Fruit fly (Drosophila melanogaster): ENCODE results near the gene HDAC6.

Gene HDAC6

DNA sequence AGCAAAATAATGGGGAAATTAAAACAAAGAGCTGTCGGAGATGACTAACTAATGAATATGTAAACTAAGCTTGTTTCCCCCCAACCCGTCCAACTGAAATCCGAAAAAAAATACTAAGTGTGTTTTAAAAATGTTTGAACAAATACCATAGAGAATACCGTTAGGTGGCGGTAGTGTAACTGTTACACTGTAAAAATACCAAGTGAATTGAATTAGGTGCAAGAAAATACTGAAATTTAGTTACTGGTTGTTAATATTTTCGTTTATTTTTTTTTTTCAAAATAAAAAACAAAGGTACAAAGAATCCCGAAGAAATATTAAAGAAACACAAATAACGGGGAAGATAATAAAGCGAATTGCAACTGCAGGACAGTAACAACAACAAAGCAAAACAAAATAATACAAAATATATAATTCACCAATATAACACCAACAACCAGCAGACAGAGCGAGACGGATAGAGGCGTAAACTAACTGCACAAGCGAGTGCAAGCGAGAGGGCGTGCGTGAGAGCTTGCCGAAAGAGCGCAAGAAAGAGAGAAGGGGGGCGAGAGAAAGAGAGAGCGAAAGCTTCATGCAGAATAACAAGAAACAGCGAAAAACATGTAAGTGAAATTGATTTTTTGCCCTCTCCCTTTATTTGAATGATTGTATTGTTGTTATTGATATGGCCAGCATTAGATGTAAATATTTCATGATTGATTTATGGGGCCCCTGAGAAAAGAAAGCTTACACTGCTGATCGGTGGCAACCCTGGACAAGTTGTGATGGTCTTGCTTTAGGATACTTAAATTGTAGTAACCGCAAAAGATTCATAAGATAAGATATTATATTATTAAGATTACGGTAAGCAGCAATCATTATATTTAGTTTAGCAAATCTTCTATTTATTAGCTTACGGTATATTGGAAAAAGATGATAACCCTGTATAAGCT, 26.9 kb upstream of the HDAC6 start:
- TF ChIP-seq ttk (optimal IDR thresholded peaks at IDR 0.05) (no peak), Sin3A (optimal IDR thresholded peaks at IDR 0.05) (no peak), insv (optimal IDR thresholded peaks at IDR 0.05) (no peak), h (optimal IDR thresholded peaks at IDR 0.05) (no peak), psq (optimal IDR thresholded peaks at IDR 0.05) (no peak), Myc (optimal IDR thresholded peaks at IDR 0.05) (no peak)

DNA sequence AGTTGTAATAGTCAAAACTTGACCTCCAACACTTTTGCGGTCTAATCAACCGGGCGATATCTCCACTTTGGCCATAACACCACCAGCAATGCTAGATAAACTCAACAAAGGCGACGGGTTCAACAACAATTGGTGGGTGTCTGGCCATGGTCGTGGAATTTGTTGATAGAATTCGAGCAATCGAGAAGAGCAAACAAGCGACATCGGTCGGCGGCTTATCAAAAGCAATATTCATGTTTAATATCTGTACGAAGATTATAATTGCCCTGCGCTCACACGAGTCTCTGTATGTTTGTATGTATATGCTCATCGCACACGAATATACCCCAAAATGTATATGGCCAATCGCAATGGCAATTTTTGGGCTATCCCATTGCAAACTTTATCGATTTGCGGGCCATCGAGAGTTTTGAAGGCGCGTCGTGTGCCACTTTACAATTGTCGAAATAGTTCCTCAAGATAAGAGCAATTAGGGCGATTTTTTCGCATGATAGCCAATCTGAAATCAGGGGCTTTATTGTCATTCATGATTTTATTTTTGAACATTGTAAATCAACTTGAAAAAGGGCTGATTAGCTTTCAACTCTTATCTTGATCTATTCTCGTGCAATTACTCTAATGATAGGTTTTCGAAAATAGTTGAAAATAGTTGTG, 25.5 kb upstream of the HDAC6 start:
- TF ChIP-seq h (optimal IDR thresholded peaks at IDR 0.05) (no peak), Sin3A (optimal IDR thresholded peaks at IDR 0.05) (no peak), Myc (optimal IDR thresholded peaks at IDR 0.05) (no peak), psq (optimal IDR thresholded peaks at IDR 0.05) (no peak), insv (optimal IDR thresholded peaks at IDR 0.05) (no peak), ttk (optimal IDR thresholded peaks at IDR 0.05) (no peak)

DNA sequence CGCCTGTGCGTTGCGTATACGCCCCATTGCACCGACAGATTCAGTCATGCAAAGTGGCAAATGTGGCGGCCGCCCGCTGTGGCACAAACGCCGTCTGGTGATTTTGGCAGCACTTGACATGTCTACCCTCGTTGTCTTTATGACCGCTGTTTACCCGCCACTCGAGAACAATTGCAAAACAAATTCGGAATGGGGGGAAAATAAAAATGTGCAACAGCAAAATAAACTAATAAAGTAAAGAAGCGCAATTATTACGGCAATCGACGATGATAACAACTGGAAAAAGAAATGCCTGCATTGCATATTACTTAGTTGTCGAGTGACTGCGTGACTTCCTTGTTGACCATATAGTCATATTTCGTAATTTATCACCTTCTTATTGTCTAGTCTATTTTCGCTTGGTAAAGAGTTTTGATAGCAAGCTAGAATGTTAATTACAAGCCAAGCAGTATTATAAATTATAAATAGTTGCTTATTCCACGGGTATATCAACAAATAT, 24.6 kb upstream of the HDAC6 start:
- no peak for TF ChIP-seq insv (optimal IDR thresholded peaks at IDR 0.05)
- no peak for TF ChIP-seq psq (optimal IDR thresholded peaks at IDR 0.05)
- TF ChIP-seq Sin3A (optimal IDR thresholded peaks at IDR 0.05): no peak
- TF ChIP-seq h (optimal IDR thresholded peaks at IDR 0.05): no peak
- no peak for TF ChIP-seq ttk (optimal IDR thresholded peaks at IDR 0.05)
- TF ChIP-seq Myc (optimal IDR thresholded peaks at IDR 0.05): no peak

DNA sequence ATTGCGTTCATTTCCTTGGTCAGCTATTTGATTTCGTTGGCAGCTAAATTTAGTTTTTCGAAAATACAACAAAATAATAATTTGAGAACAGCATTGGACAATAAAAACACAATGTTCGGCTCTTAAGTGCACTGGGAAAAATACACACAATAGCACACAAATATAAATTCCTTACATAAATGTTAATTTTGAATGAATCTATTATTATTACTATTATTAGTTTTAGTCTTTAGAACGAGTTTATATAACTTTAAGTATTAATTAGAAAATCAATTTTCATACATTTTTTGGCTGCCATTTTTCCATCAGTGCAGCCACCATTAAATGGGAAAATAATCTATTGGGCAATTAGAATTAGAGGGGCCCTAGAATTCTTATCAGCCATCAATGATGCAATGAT, 23.2 kb upstream of the HDAC6 start:
- no peak for TF ChIP-seq insv (optimal IDR thresholded peaks at IDR 0.05)
- no peak for TF ChIP-seq Sin3A (optimal IDR thresholded peaks at IDR 0.05)
- TF ChIP-seq psq (optimal IDR thresholded peaks at IDR 0.05): no peak
- TF ChIP-seq Myc (optimal IDR thresholded peaks at IDR 0.05): no peak
- no peak for TF ChIP-seq ttk (optimal IDR thresholded peaks at IDR 0.05)
- no peak for TF ChIP-seq h (optimal IDR thresholded peaks at IDR 0.05)

DNA sequence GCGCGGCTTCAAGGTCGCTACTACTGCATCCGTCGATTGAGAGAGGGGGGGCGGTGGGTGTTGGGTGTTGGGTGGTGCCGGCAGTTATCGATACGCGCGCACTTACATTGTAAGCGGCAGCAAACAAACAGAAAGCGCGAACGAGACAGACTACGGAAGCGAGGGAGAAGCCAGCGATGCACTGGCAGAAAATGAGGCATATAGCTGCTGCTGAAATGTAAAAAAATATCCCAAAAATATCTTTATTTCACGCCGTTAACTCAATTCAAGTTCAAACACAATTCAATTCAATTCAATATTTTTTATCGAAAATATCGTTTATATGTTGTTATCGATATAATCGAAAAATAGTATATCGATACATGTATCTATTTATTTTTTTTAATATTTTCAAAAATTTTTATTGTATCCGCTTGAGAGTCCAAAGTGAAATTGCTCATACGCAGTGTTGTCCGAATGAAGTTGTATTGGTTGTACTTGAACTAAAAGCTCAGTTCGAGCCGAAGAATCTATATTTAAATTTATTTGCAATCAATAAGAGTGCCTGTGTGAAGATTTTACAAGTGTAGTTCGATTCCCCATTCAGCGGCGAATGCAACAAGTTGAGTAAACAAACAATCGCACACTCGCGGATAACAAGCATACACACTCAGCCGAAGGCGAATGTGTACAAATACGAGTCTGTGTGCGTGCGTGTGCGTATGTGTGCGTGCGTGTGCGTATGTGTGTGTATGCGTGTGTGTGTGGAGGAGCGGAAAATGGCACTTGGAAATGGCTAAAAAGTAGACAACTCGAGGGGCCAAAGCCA, 20.8 kb upstream of the HDAC6 start:
- no peak for TF ChIP-seq psq (optimal IDR thresholded peaks at IDR 0.05)
- TF ChIP-seq h (optimal IDR thresholded peaks at IDR 0.05): no peak
- TF ChIP-seq ttk (optimal IDR thresholded peaks at IDR 0.05): no peak
- TF ChIP-seq insv (optimal IDR thresholded peaks at IDR 0.05): no peak
- TF ChIP-seq Sin3A (optimal IDR thresholded peaks at IDR 0.05): no peak
- TF ChIP-seq Myc (optimal IDR thresholded peaks at IDR 0.05): no peak

DNA sequence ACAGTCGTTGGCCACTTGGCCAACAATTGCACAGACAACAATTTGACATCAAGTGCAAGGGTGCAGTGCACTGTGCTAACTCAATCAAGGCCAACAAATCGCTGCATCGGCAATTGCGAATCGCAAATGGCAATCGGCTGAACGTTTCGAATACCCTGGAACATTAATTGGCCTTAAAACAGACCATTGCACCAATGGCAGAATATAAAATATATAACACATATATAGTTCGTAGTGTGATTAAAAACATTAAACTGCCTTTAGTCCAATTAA, 20.3 kb upstream of the HDAC6 start:
- TF ChIP-seq Myc (optimal IDR thresholded peaks at IDR 0.05) (no peak), Sin3A (optimal IDR thresholded peaks at IDR 0.05) (no peak), psq (optimal IDR thresholded peaks at IDR 0.05) (no peak), ttk (optimal IDR thresholded peaks at IDR 0.05) (no peak), insv (optimal IDR thresholded peaks at IDR 0.05) (no peak), h (optimal IDR thresholded peaks at IDR 0.05) (no peak)

DNA sequence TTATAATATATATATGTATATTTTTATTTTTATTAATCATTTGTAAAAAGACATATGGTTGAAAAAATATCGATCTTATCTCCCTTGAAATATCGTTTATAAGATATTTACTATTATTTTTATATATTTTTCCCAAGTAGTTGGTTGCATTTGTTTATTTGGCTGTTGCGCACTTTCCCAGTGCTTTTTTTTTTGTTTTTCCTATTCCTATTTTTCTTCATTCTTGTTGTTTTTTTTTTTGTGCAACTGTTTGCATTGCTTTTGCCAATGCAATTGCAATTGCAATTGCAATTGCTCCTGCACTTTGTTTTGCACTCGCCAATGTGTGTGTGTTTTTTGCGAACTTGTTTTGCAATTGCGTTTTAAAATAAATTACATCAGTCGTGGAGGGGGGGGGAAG, 19.7 kb upstream of the HDAC6 start:
- TF ChIP-seq insv (optimal IDR thresholded peaks at IDR 0.05): no peak
- no peak for TF ChIP-seq ttk (optimal IDR thresholded peaks at IDR 0.05)
- TF ChIP-seq Sin3A (optimal IDR thresholded peaks at IDR 0.05): no peak
- no peak for TF ChIP-seq Myc (optimal IDR thresholded peaks at IDR 0.05)
- TF ChIP-seq psq (optimal IDR thresholded peaks at IDR 0.05): no peak
- TF ChIP-seq h (optimal IDR thresholded peaks at IDR 0.05): no peak

DNA sequence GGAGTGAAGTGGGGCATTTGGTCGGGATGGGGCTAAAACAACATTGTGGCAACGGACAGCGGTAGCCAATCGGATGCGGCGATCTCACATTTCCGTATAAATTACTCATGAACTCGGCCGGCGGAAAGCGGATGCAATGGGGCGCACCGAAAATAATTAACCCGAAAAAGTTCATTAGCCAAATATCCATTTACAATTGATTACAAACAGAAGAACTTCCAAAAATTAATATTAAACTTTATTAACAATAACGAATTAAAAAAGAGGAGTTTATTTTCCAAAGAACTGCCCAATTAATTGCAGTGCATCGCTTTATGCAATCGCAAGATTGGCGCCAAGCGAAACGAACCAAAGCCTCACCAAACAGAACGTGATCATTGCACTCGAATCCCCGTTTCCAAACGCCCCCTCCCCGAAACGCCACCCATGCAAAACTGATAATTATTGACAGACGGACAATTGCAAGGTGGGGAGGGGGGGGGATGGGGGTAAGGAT, 19.2 kb upstream of the HDAC6 start:
- TF ChIP-seq insv (optimal IDR thresholded peaks at IDR 0.05) (no peak), psq (optimal IDR thresholded peaks at IDR 0.05) (no peak), Myc (optimal IDR thresholded peaks at IDR 0.05) (no peak)

DNA sequence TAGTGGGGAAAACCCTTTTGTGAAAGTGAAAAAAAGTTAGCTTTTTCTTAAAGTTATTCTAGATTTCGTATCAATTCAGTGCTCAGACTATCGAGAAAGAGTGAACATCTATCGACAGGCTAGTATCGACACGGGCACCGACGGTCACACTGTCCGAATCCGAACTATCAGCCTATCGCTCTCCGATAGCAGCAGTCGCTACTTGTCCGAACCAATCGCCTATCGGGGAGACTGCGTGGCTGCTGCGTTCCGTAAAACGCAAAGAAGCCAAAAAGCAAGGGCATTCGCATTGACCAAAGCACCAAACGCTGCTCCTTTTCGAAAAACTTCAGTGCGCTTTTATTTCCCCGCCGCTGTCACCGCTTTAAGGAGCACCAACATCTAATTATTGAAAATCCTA, 13.8 kb upstream of the HDAC6 start, which contains the start of gene Top1:
Gene Top1 (plus strand): TSS at position 190 of the 400 bp plus-strand sequence.
- TF ChIP-seq psq (optimal IDR thresholded peaks at IDR 0.05): no peak
- TF ChIP-seq insv (optimal IDR thresholded peaks at IDR 0.05): no peak
- no peak for TF ChIP-seq Sin3A (optimal IDR thresholded peaks at IDR 0.05)
- no peak for TF ChIP-seq Myc (optimal IDR thresholded peaks at IDR 0.05)
- TF ChIP-seq ttk (optimal IDR thresholded peaks at IDR 0.05): no peak
- TF ChIP-seq h (optimal IDR thresholded peaks at IDR 0.05): no peak

DNA sequence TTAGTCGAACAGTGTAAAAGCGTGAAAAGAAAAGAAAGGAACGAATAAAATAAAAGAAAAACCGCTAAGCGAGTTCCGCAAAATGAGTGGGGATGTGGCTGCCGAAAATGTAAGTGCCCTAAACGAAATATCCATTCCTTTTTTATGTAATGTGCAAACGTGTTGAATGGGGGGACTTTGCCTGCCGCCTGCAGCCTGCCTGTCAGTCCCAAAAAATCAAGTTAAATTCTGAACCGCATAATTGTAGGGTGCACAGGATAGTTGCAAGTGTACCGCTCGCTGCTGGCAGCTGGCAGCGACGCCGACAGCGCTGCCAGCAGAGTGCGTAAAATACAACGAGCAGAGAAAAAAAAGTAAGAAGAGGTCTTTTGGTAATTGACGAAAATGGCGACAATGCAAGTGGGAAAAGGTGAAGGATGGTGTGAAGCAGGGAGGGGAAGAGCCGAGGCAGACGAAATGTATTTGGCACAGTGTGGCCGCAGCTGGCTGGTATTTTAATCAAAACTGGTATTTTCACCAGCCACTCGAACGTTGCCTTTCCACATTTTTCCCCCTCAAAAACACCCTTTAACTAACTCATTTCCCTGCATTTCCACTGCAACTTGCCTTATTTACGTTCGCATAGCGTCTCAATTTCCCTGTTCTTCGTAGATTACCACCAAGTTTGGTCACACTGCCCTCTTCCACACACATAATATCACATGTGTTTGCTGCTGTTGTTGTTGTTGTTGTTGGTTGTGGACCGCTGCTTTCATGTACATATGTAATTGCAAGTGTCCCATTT, 13.2 kb upstream of the HDAC6 start:
- TF ChIP-seq Sin3A (optimal IDR thresholded peaks at IDR 0.05) (no peak), Myc (optimal IDR thresholded peaks at IDR 0.05) (no peak), insv (optimal IDR thresholded peaks at IDR 0.05) (no peak), h (optimal IDR thresholded peaks at IDR 0.05) (no peak), ttk (optimal IDR thresholded peaks at IDR 0.05) (no peak), psq (optimal IDR thresholded peaks at IDR 0.05) (no peak)

DNA sequence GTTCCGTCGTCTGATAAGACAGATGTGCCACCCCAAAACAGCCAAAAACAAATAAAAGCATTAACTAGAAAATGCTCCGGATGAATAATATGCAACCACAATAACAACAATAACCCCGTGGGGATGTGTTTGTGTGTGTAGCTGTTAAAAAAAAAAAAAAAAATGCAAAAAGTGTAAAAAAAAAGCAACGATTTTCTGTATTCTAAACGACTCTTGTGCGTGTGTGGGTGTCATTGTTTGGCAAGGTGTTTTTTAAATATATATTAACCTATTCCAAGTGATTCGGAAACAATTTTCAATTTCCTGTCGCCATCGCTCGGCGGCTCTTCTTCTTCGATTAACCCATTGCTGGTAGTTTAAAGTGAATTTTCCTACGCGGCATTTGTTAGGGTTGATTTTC, 12.6 kb upstream of the HDAC6 start:
- TF ChIP-seq Myc (optimal IDR thresholded peaks at IDR 0.05) (no peak), ttk (optimal IDR thresholded peaks at IDR 0.05) (no peak), psq (optimal IDR thresholded peaks at IDR 0.05) (no peak), insv (optimal IDR thresholded peaks at IDR 0.05) (no peak), h (optimal IDR thresholded peaks at IDR 0.05) (no peak), Sin3A (optimal IDR thresholded peaks at IDR 0.05) (no peak)

Data from Kc167 (cell line).